Fruit fly (Drosophila melanogaster) whole organism, pupa: ENCODE measurements around the gene Acat1.
A peak's percentile ranks its signal among the peaks of the same experiment; 100 is the strongest.

ENCODE experiments used
- CG15710 ChIP-seq: fragments of 200-800 bp; sonication (Bioruptor generic); optimal IDR thresholded peaks from 2 replicates; lab custom pipeline; 2018; ENCODE audit warnings: missing biosample characterization, mild to moderate bottlenecking, missing genetic modification characterization, moderate library complexity
- EcR ChIP-seq: fragments of 200-800 bp; sonication (Bioruptor generic); optimal IDR thresholded peaks from 3 replicates; lab custom pipeline; 2019; ENCODE audit warnings: missing biosample characterization, missing genetic modification characterization, mild to moderate bottlenecking, moderate library complexity, missing genetic modification reagents
- Ets98B ChIP-seq: fragments of 200-800 bp; sonication (Bioruptor generic); IDR thresholded peaks from 2 replicates; pipeline ENCODE4 v1.3.6; 2022; ENCODE audit warnings: missing biosample characterization, missing genetic modification characterization
- Pif1B ChIP-seq: fragments of 200-800 bp; sonication (Bioruptor generic); optimal IDR thresholded peaks from 3 replicates; lab custom pipeline; 2016; ENCODE audit warnings: missing biosample characterization, missing genetic modification characterization
- Snoo ChIP-seq: fragments of 200-800 bp; sonication (Bioruptor generic); optimal IDR thresholded peaks from 3 replicates; lab custom pipeline; 2017; ENCODE audit warnings: missing biosample characterization, mild to moderate bottlenecking, missing genetic modification characterization, inconsistent platforms
- gl ChIP-seq: fragments of 200-800 bp; sonication (Bioruptor generic); optimal IDR thresholded peaks from 2 replicates; lab custom pipeline; 2018; ENCODE audit warnings: missing biosample characterization, mild to moderate bottlenecking, missing genetic modification characterization

dm6 chrX:7930236-7931027, 41.8 kb upstream of the Acat1 start:
- TF ChIP-seq Ets98B (GFP tag; lab: Robert Waterston, UW): no peak
- peak; percentile 5 for TF ChIP-seq Snoo (tag; lab: Kevin White, UChicago)
- no peak for TF ChIP-seq gl (tag; lab: Kevin White, UChicago)
- no peak for TF ChIP-seq CG15710 (tag; lab: Kevin White, UChicago)
- no peak for TF ChIP-seq Pif1B (GFP tag; lab: Kevin White, UChicago)
- peak; percentile 40 for TF ChIP-seq EcR (GFP tag; lab: Kevin White, UChicago)
